Worm (Caenorhabditis elegans) whole organism, L3 larva: ENCODE measurements around the gene let-99.
A peak's percentile ranks its signal among the peaks of the same experiment; 100 is the strongest.

ENCODE experiments used
- mdl-1 ChIP-seq: fragments of 150-350 bp; optimal IDR thresholded peaks from 2 replicates; lab custom pipeline; 2014; ENCODE audit warnings: missing biosample characterization, missing genetic modification characterization
- nfya-1 ChIP-seq: sonication (generic microtip); optimal IDR thresholded peaks from 2 replicates; lab custom pipeline; 2017; ENCODE audit warnings: missing genetic modification characterization, mild to moderate bottlenecking, missing compliant biosample characterization, antibody characterized with exemption, moderate library complexity; ENCODE audit not compliant: insufficient read depth
- pha-4 ChIP-seq: fragments of 150-350 bp; optimal IDR thresholded peaks from 2 replicates; lab custom pipeline; 2014; ENCODE audit warnings: missing biosample characterization, missing genetic modification reagents, missing genetic modification characterization
- pqm-1 ChIP-seq: fragments of 150-350 bp; optimal IDR thresholded peaks from 2 replicates; lab custom pipeline; 2017; ENCODE audit warnings: missing biosample characterization, missing genetic modification characterization, inconsistent platforms
- unc-39 ChIP-seq: sonication (generic microtip); optimal IDR thresholded peaks from 4 replicates; lab custom pipeline; 2017; ENCODE audit warnings: missing biosample characterization, missing genetic modification characterization

DNA sequence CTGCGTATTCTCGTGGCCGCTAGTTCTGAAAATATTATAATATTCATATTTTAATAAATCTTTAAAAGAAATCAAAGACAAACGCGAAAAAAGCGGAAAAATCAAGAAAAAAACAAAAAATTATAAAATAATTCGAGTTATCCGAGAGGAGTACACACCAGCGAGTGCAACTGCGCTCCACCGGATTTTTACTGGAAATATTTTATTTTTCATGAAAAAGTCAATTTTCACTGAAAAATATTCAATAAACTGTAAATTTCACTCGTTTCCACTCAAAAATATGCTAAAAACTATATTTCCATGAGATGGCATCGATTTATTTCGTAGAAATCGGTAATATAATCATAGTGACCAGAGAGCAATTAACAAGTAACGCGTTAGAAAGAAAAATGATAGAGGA lies 37.8 kb downstream of the let-99 start, which contains the start of gene Y55D9A.2:
- TF ChIP-seq pha-4 (peak; percentile 57), mdl-1 (tag; lab: Kevin White, UChicago) (no peak), pqm-1 (tag; lab: Kevin White, UChicago) (no peak), nfya-1 (tag; lab: Kevin White, UChicago) (peak; percentile 38), unc-39 (tag; lab: Kevin White, UChicago) (no peak)
